Worm (Caenorhabditis elegans) whole organism, L1 larva: ENCODE measurements around the gene F58B6.1.

Experiments used
- blmp-1 ChIP-seq: fragments of 150-350 bp; optimal IDR thresholded peaks from 2 replicates; lab custom pipeline; 2014; ENCODE audit warnings: missing biosample characterization, missing genetic modification characterization
- ces-1 ChIP-seq: fragments of 150-350 bp; optimal IDR thresholded peaks from 2 replicates; lab custom pipeline; 2014; ENCODE audit warnings: missing biosample characterization, missing genetic modification reagents, missing genetic modification characterization
- lin-15B ChIP-seq: fragments of 150-350 bp; sonication (generic microtip); optimal IDR thresholded peaks from 3 replicates; lab custom pipeline; 2014; ENCODE audit warnings: missing biosample characterization, missing genetic modification characterization
- lin-35 ChIP-seq, 2 experiments: fragments of 150-350 bp; optimal IDR thresholded peaks; 2 replicates each; lab custom pipeline; 2014; ENCODE audit warnings: missing biosample characterization in 2 of 2, missing genetic modification characterization in 2 of 2, missing genetic modification reagents in 2 of 2
- nhr-28 ChIP-seq: fragments of 150-350 bp; optimal IDR thresholded peaks from 2 replicates; lab custom pipeline; 2014; ENCODE audit warnings: missing biosample characterization, missing genetic modification characterization
- nhr-76 ChIP-seq: sonication (generic microtip); optimal IDR thresholded peaks from 2 replicates; lab custom pipeline; 2017; ENCODE audit warnings: missing biosample characterization, missing genetic modification characterization

- TF ChIP-seq nhr-76 (tag; lab: Kevin White, UChicago): no peak
- peak; percentile 91 for TF ChIP-seq blmp-1 (tag; lab: Kevin White, UChicago)
- peak; percentile 98 for TF ChIP-seq lin-15B (tag; lab: Kevin White, UChicago)
- no peak for TF ChIP-seq nhr-28 (tag; lab: Kevin White, UChicago)
- peak; percentile 97 to 99 for TF ChIP-seq lin-35 (GFP tag; optimal IDR thresholded peaks at IDR 0.05; lab: Kevin White, UChicago)
- no peak for TF ChIP-seq ces-1 (GFP tag; lab: Kevin White, UChicago)
Measured at ce11 chrIII:1080536-1080935, 35.2 kb downstream of the F58B6.1 start, which contains the start of the genes rab-18 and kbp-4.
